Fruit fly (Drosophila melanogaster): Measurements from ENCODE around the gene CG31268.

Gene CG31268

dm6 chr3R:17080666-17081358, 49.2 kb downstream of the CG31268 start (continued):
- TF ChIP-seq fkh (GFP tag; optimal IDR thresholded peaks at IDR 0.05) (peak; percentile 67), CG3032 (tag; optimal IDR thresholded peaks at IDR 0.05) (peak; percentile 98), esn (GFP tag; optimal IDR thresholded peaks at IDR 0.05) (peak; percentile 98), CG6276 (GFP tag; optimal IDR thresholded peaks at IDR 0.05) (peak; percentile 99), Lpt (GFP tag; optimal IDR thresholded peaks at IDR 0.05) (peak; percentile 98), CG10631 (GFP tag; optimal IDR thresholded peaks at IDR 0.05) (peak; percentile 97), CG11294 (GFP tag; IDR thresholded peaks at IDR 0.05) (peak; percentile 93), CG6808 (GFP tag; optimal IDR thresholded peaks at IDR 0.05) (peak; percentile 98), eg (GFP tag; IDR thresholded peaks at IDR 0.05) (peak; percentile 96), OdsH (GFP tag; optimal IDR thresholded peaks at IDR 0.05) (peak; percentile 98), CG6854 (GFP tag; optimal IDR thresholded peaks at IDR 0.05) (peak; percentile 91), Gug (GFP tag; IDR thresholded peaks at IDR 0.05) (peak; percentile 94), pdm3 (GFP tag; optimal IDR thresholded peaks at IDR 0.05) (peak; percentile 98), net (GFP tag; optimal IDR thresholded peaks at IDR 0.05) (peak; percentile 97)

- TF ChIP-seq CG3919 (GFP tag; optimal IDR thresholded peaks at IDR 0.05): peak; percentile 75
- no peak for TF ChIP-seq Hr39 (GFP tag; optimal IDR thresholded peaks at IDR 0.05)
- peak; percentile 75 for TF ChIP-seq dsx (GFP tag; optimal IDR thresholded peaks at IDR 0.05; ENCODE audit: poor library complexity, severe bottlenecking)
- peak; percentile 61 for TF ChIP-seq CG11762 (GFP tag; optimal IDR thresholded peaks at IDR 0.05; ENCODE audit: insufficient read depth)
- no peak for TF ChIP-seq OdsH (GFP tag; optimal IDR thresholded peaks at IDR 0.05)
- no peak for TF ChIP-seq CG9139 (GFP tag; optimal IDR thresholded peaks at IDR 0.05)
- no peak for TF ChIP-seq Met (GFP tag; optimal IDR thresholded peaks at IDR 0.05)
- peak; percentile 58 for TF ChIP-seq CG34406 (GFP tag; optimal IDR thresholded peaks at IDR 0.05)
- peak; percentile 92 for TF ChIP-seq CG15336 (GFP tag; IDR thresholded peaks at IDR 0.05)
- no peak for TF ChIP-seq CG10669 (GFP tag; optimal IDR thresholded peaks at IDR 0.05)
- TF ChIP-seq CG1621 (tag; optimal IDR thresholded peaks at IDR 0.05): peak; percentile 23
- no peak for TF ChIP-seq Sox15 (GFP tag; optimal IDR thresholded peaks at IDR 0.05)
- TF ChIP-seq Eip93F (GFP tag; optimal IDR thresholded peaks at IDR 0.05): no peak
- TF ChIP-seq Gug (GFP tag; IDR thresholded peaks at IDR 0.05): peak; percentile 85
- peak in 1 of 2 experiments; percentile 92 for TF ChIP-seq salr (GFP tag; optimal IDR thresholded peaks at IDR 0.05)
- no peak for TF ChIP-seq spab (GFP tag; optimal IDR thresholded peaks at IDR 0.05)
- peak; percentile 80 for TF ChIP-seq Ets96B (tag; optimal IDR thresholded peaks at IDR 0.05)
- peak in 1 of 2 experiments; percentile 56 for TF ChIP-seq ss (GFP tag; optimal IDR thresholded peaks at IDR 0.05)
- TF ChIP-seq Sox14 (GFP tag; optimal IDR thresholded peaks at IDR 0.05): peak; percentile 54
- peak; percentile 62 for TF ChIP-seq Eip75B (GFP tag; optimal IDR thresholded peaks at IDR 0.05)
- peak; percentile 92 for TF ChIP-seq CG8119 (GFP tag; IDR thresholded peaks at IDR 0.05)
- TF ChIP-seq fd85E (GFP tag; optimal IDR thresholded peaks at IDR 0.05): no peak
- no peak for TF ChIP-seq CG6854 (GFP tag; optimal IDR thresholded peaks at IDR 0.05)
- TF ChIP-seq fkh (GFP tag; optimal IDR thresholded peaks at IDR 0.05): no peak
- TF ChIP-seq CG10631 (GFP tag; optimal IDR thresholded peaks at IDR 0.05): no peak
- no peak for TF ChIP-seq CG8319 (GFP tag; optimal IDR thresholded peaks at IDR 0.05)
- no peak for TF ChIP-seq CG6276 (GFP tag; optimal IDR thresholded peaks at IDR 0.05)
- peak; percentile 92 for TF ChIP-seq Hr4 (GFP tag; optimal IDR thresholded peaks at IDR 0.05)
- TF ChIP-seq CG16779 (tag; optimal IDR thresholded peaks at IDR 0.05): no peak
- TF ChIP-seq CG3032 (tag; optimal IDR thresholded peaks at IDR 0.05): peak; percentile 84
- TF ChIP-seq pdm3 (GFP tag; optimal IDR thresholded peaks at IDR 0.05): no peak
- peak; percentile 95 for TF ChIP-seq Eip78C (GFP tag)
- peak; percentile 46 for TF ChIP-seq CG7368 (GFP tag; optimal IDR thresholded peaks at IDR 0.05)
- TF ChIP-seq esn (GFP tag; optimal IDR thresholded peaks at IDR 0.05): peak; percentile 53
- no peak for TF ChIP-seq CG31627 (GFP tag; optimal IDR thresholded peaks at IDR 0.05)
- no peak for TF ChIP-seq CG4318 (GFP tag; optimal IDR thresholded peaks at IDR 0.05)
- TF ChIP-seq svp (GFP tag): no peak
- TF ChIP-seq topi (GFP tag; optimal IDR thresholded peaks at IDR 0.05): no peak
- TF ChIP-seq Smox (GFP tag; optimal IDR thresholded peaks at IDR 0.05): no peak
- no peak for TF ChIP-seq CG11902 (GFP tag; optimal IDR thresholded peaks at IDR 0.05)
- peak; percentile 73 for TF ChIP-seq CG6808 (GFP tag; optimal IDR thresholded peaks at IDR 0.05)
- TF ChIP-seq net (GFP tag; optimal IDR thresholded peaks at IDR 0.05): peak; percentile 83
- TF ChIP-seq vri (GFP tag; optimal IDR thresholded peaks at IDR 0.05): no peak
Observed at dm6 chr3R:17081359-17081935, 49.8 kb downstream of the CG31268 start.

All from whole organism, prepupa.